Worm (Caenorhabditis elegans) whole organism, L1 larva: Measurements from ENCODE around the gene C34F6.9.

Experiments
- C04F5.9 ChIP-seq: sonication (generic microtip); optimal IDR thresholded peaks from 2 replicates; lab custom pipeline; 2016; ENCODE audit warnings: missing genetic modification characterization, missing compliant biosample characterization
- Y116A8C.19 ChIP-seq: sonication (generic microtip); optimal IDR thresholded peaks from 2 replicates; lab custom pipeline; 2016; ENCODE audit warnings: missing compliant biosample characterization, missing genetic modification characterization, borderline replicate concordance
- aha-1 ChIP-seq: fragments of 150-350 bp; optimal IDR thresholded peaks from 2 replicates; lab custom pipeline; 2014; ENCODE audit warnings: missing biosample characterization, missing genetic modification characterization
- ama-1 ChIP-seq: fragments of 150-350 bp; optimal IDR thresholded peaks from 2 replicates; lab custom pipeline; 2014
- blmp-1 ChIP-seq: fragments of 150-350 bp; optimal IDR thresholded peaks from 2 replicates; lab custom pipeline; 2014; ENCODE audit warnings: missing biosample characterization, missing genetic modification characterization
- ceh-63 ChIP-seq: fragments of 200-800 bp; sonication (Bioruptor generic); optimal IDR thresholded peaks from 2 replicates; lab custom pipeline; 2018; ENCODE audit warnings: mild to moderate bottlenecking, missing genetic modification characterization, missing compliant biosample characterization
- ceh-82 ChIP-seq, 3 experiments: fragments of 150-350 bp in 1 of 3; sonication (generic microtip) in 2 of 3; optimal IDR thresholded peaks; 2 replicates each; lab custom pipeline; 2014 to 2017; ENCODE audit warnings: missing biosample characterization in 3 of 3, missing genetic modification characterization in 3 of 3
- ceh-88 ChIP-seq: fragments of 200-800 bp; sonication (Bioruptor generic); IDR thresholded peaks from 2 replicates; pipeline ENCODE4 v1.3.6; 2022; ENCODE audit warnings: missing genetic modification characterization, missing compliant biosample characterization
- dpl-1 ChIP-seq, 3 experiments: fragments of 150-350 bp in 2 of 3; sonication (generic microtip) in 1 of 3; optimal IDR thresholded peaks; 2 replicates each; lab custom pipeline; 2014 to 2017; ENCODE audit warnings: missing biosample characterization in 3 of 3, missing genetic modification characterization in 3 of 3, missing genetic modification reagents in 3 of 3
- dsc-1 ChIP-seq: sonication (generic microtip); optimal IDR thresholded peaks from 2 replicates; lab custom pipeline; 2016; ENCODE audit warnings: mild to moderate bottlenecking, missing genetic modification characterization, missing compliant biosample characterization
- efl-1 ChIP-seq, 4 experiments: fragments of 150-350 bp; optimal IDR thresholded peaks in 3 of 4; peaks in 1 of 4; 1 replicate in 1 of 4; 2 replicates in 3 of 4; lab custom pipeline; 2014; ENCODE audit warnings: missing biosample characterization in 2 of 4, missing genetic modification characterization in 2 of 4, missing genetic modification reagents in 2 of 4
- efl-3 ChIP-seq: fragments of 200-800 bp; sonication (Bioruptor generic); optimal IDR thresholded peaks from 2 replicates; lab custom pipeline; 2018; ENCODE audit warnings: mild to moderate bottlenecking, missing genetic modification characterization, missing compliant biosample characterization
- egl-27 ChIP-seq, 2 experiments: fragments of 150-350 bp in 1 of 2; sonication (generic microtip); optimal IDR thresholded peaks; 3 replicates each; lab custom pipeline; 2017 to 2018; ENCODE audit warnings: missing biosample characterization in 2 of 2, missing genetic modification characterization in 2 of 2, missing genetic modification reagents in 2 of 2
- elt-2 ChIP-seq: sonication (generic microtip); optimal IDR thresholded peaks from 2 replicates; lab custom pipeline; 2016; ENCODE audit warnings: missing genetic modification characterization, mild to moderate bottlenecking, inconsistent platforms, missing compliant biosample characterization, missing genetic modification reagents
- elt-3 ChIP-seq, 6 experiments: fragments of 150-350 bp in 1 of 6; sonication (generic microtip); optimal IDR thresholded peaks; 2 replicates each; lab custom pipeline; 2017 to 2018; ENCODE audit warnings: missing biosample characterization in 6 of 6, missing genetic modification characterization in 6 of 6, inconsistent platforms in 1 of 6
- fkh-10 ChIP-seq: sonication (generic microtip); optimal IDR thresholded peaks from 2 replicates; lab custom pipeline; 2017; ENCODE audit warnings: missing biosample characterization, missing genetic modification reagents, missing genetic modification characterization
- fkh-4 ChIP-seq: sonication (generic microtip); optimal IDR thresholded peaks from 2 replicates; lab custom pipeline; 2016; ENCODE audit warnings: missing compliant biosample characterization, missing genetic modification characterization, borderline replicate concordance
- fos-1 ChIP-seq: fragments of 150-350 bp; optimal IDR thresholded peaks from 2 replicates; lab custom pipeline; 2014; ENCODE audit warnings: missing biosample characterization, missing genetic modification characterization
- grh-1 ChIP-seq: fragments of 200-800 bp; sonication (Bioruptor generic); IDR thresholded peaks from 2 replicates; pipeline ENCODE4 v1.3.6; 2022; ENCODE audit warnings: missing genetic modification reagents, missing genetic modification characterization, missing compliant biosample characterization
- hlh-17 ChIP-seq: fragments of 200-800 bp; sonication (Bioruptor generic); optimal IDR thresholded peaks from 2 replicates; lab custom pipeline; 2018; ENCODE audit warnings: missing genetic modification characterization, mild to moderate bottlenecking, missing compliant biosample characterization, moderate library complexity, borderline replicate concordance
- irx-1 ChIP-seq: sonication (generic microtip); optimal IDR thresholded peaks from 2 replicates; lab custom pipeline; 2016; ENCODE audit warnings: missing genetic modification characterization, missing compliant biosample characterization
- lin-14 ChIP-seq: fragments of 200-800 bp; sonication (Bioruptor generic); optimal IDR thresholded peaks from 2 replicates; lab custom pipeline; 2018; ENCODE audit warnings: mild to moderate bottlenecking, missing genetic modification characterization, moderate library complexity, missing compliant biosample characterization
- lin-15B ChIP-seq: fragments of 150-350 bp; sonication (generic microtip); optimal IDR thresholded peaks from 3 replicates; lab custom pipeline; 2014; ENCODE audit warnings: missing biosample characterization, missing genetic modification characterization
- lin-35 ChIP-seq, 2 experiments: fragments of 150-350 bp; optimal IDR thresholded peaks; 2 replicates each; lab custom pipeline; 2014; ENCODE audit warnings: missing biosample characterization in 2 of 2, missing genetic modification characterization in 2 of 2, missing genetic modification reagents in 2 of 2
- lin-39 ChIP-seq: fragments of 150-350 bp; optimal IDR thresholded peaks from 2 replicates; lab custom pipeline; 2014; ENCODE audit warnings: missing biosample characterization, missing genetic modification reagents, missing genetic modification characterization
- lir-3 ChIP-seq: sonication (generic microtip); optimal IDR thresholded peaks from 2 replicates; lab custom pipeline; 2016; ENCODE audit warnings: mild to moderate bottlenecking, missing genetic modification characterization, moderate library complexity, missing compliant biosample characterization; ENCODE audit not compliant: poor library complexity
- lsy-2 ChIP-seq, 2 experiments: fragments of 150-350 bp; optimal IDR thresholded peaks; 2 replicates each; lab custom pipeline; 2014; ENCODE audit warnings: missing biosample characterization in 2 of 2, missing genetic modification characterization in 2 of 2
- mdl-1 ChIP-seq, 2 experiments: fragments of 150-350 bp; optimal IDR thresholded peaks; 2 replicates each; lab custom pipeline; 2014 to 2017; ENCODE audit warnings: missing biosample characterization in 2 of 2, missing genetic modification characterization in 2 of 2, inconsistent platforms in 1 of 2
- mep-1 ChIP-seq: fragments of 150-350 bp; optimal IDR thresholded peaks from 2 replicates; lab custom pipeline; 2014; ENCODE audit warnings: missing biosample characterization, missing genetic modification characterization
- nhr-19 ChIP-seq: fragments of 200-800 bp; sonication (Bioruptor generic); conservative IDR thresholded peaks from 2 replicates; pipeline ENCODE4 v1.3.6; 2022; ENCODE audit warnings: missing genetic modification characterization, missing compliant biosample characterization
- nhr-237 ChIP-seq: fragments of 150-350 bp; optimal IDR thresholded peaks from 2 replicates; lab custom pipeline; 2014; ENCODE audit warnings: missing biosample characterization, missing genetic modification characterization
- nhr-28 ChIP-seq: fragments of 150-350 bp; optimal IDR thresholded peaks from 2 replicates; lab custom pipeline; 2014; ENCODE audit warnings: missing biosample characterization, missing genetic modification characterization
- nhr-77 ChIP-seq: fragments of 150-350 bp; optimal IDR thresholded peaks from 2 replicates; lab custom pipeline; 2014; ENCODE audit warnings: missing biosample characterization, missing genetic modification characterization
- nhr-85 ChIP-seq: sonication (generic microtip); peaks from one replicate; lab custom pipeline; 2016; ENCODE audit warnings: missing genetic modification characterization, inconsistent platforms, missing compliant biosample characterization
- nhr-90 ChIP-seq: sonication (generic microtip); optimal IDR thresholded peaks from 2 replicates; lab custom pipeline; 2016; ENCODE audit warnings: mild to moderate bottlenecking, missing genetic modification characterization, missing compliant biosample characterization; ENCODE audit not compliant: poor library complexity
- pqm-1 ChIP-seq: sonication (generic microtip); optimal IDR thresholded peaks from 3 replicates; lab custom pipeline; 2017; ENCODE audit warnings: missing biosample characterization, missing genetic modification characterization
- rnt-1 ChIP-seq: sonication (generic microtip); optimal IDR thresholded peaks from 2 replicates; lab custom pipeline; 2016; ENCODE audit warnings: mild to moderate bottlenecking, missing genetic modification characterization, moderate library complexity, missing compliant biosample characterization
- skn-1 ChIP-seq: fragments of 150-350 bp; optimal IDR thresholded peaks from 2 replicates; lab custom pipeline; 2014; ENCODE audit warnings: missing biosample characterization, missing genetic modification characterization
- snu-23 ChIP-seq: sonication (generic microtip); optimal IDR thresholded peaks from 2 replicates; lab custom pipeline; 2016; ENCODE audit warnings: missing genetic modification characterization, missing compliant biosample characterization
- sox-4 ChIP-seq: sonication (generic microtip); optimal IDR thresholded peaks from 2 replicates; lab custom pipeline; 2016; ENCODE audit warnings: missing genetic modification characterization, missing compliant biosample characterization
- sup-37 ChIP-seq: fragments of 200-800 bp; sonication (Bioruptor generic); optimal IDR thresholded peaks from 2 replicates; lab custom pipeline; 2018; ENCODE audit warnings: mild to moderate bottlenecking, missing genetic modification characterization, missing compliant biosample characterization
- swsn-7 ChIP-seq: sonication (generic microtip); optimal IDR thresholded peaks from 2 replicates; lab custom pipeline; 2016; ENCODE audit warnings: missing genetic modification characterization, missing compliant biosample characterization
- tbx-2 ChIP-seq: sonication (generic microtip); optimal IDR thresholded peaks from 2 replicates; lab custom pipeline; 2016; ENCODE audit warnings: missing genetic modification characterization, missing compliant biosample characterization
- tlp-1 ChIP-seq: fragments of 150-350 bp; optimal IDR thresholded peaks from 2 replicates; lab custom pipeline; 2014; ENCODE audit warnings: missing biosample characterization, missing genetic modification characterization
- unc-130 ChIP-seq: fragments of 150-350 bp; optimal IDR thresholded peaks from 2 replicates; lab custom pipeline; 2017; ENCODE audit warnings: missing biosample characterization, missing genetic modification characterization, inconsistent platforms
- unc-30 ChIP-seq: sonication (generic microtip); optimal IDR thresholded peaks from 2 replicates; lab custom pipeline; 2017; ENCODE audit warnings: missing biosample characterization, missing genetic modification characterization
- unc-62 ChIP-seq: fragments of 150-350 bp; optimal IDR thresholded peaks from 2 replicates; lab custom pipeline; 2014; ENCODE audit warnings: missing biosample characterization, missing genetic modification reagents, missing genetic modification characterization
- vab-15 ChIP-seq: sonication (generic microtip); optimal IDR thresholded peaks from 2 replicates; lab custom pipeline; 2017; ENCODE audit warnings: missing genotype, mild to moderate bottlenecking, missing genetic modification characterization, missing compliant biosample characterization
- xbp-1 ChIP-seq: sonication (generic microtip); optimal IDR thresholded peaks from 2 replicates; lab custom pipeline; 2016; ENCODE audit warnings: missing genetic modification characterization, missing compliant biosample characterization
- ztf-11 ChIP-seq, 2 experiments: sonication (generic microtip); optimal IDR thresholded peaks; 2 replicates each; lab custom pipeline; 2016 to 2017; ENCODE audit warnings: missing genetic modification characterization in 2 of 2, missing biosample characterization in 1 of 2, missing compliant biosample characterization in 1 of 2

C34F6.9 gene

ce11 chrX:11257071-11257470 is 34.6 kb upstream of the C34F6.9 start, which contains the start of gene C03A3.1 (continued):
- TF ChIP-seq dsc-1 (tag; lab: Kevin White, UChicago) (peak; percentile 22), lir-3 (tag; lab: Kevin White, UChicago) (no peak), unc-62 (GFP tag; lab: Kevin White, UChicago) (no peak)

- TF ChIP-seq egl-27 (tag; optimal IDR thresholded peaks at IDR 0.05; lab: Kevin White, UChicago) (no peak), fos-1 (tag; lab: Kevin White, UChicago) (peak; percentile 46), unc-62 (GFP tag; lab: Kevin White, UChicago) (no peak), C04F5.9 (tag; lab: Kevin White, UChicago) (no peak), mdl-1 (tag; optimal IDR thresholded peaks at IDR 0.05; lab: Kevin White, UChicago) (peak in 1 of 2 experiments; percentile 60), tbx-2 (tag; lab: Kevin White, UChicago) (peak; percentile 36), dpl-1 (GFP tag; optimal IDR thresholded peaks at IDR 0.05; lab: Kevin White, UChicago) (peak in 1 of 3 experiments; percentile 15), nhr-90 (tag; lab: Kevin White, UChicago) (peak; percentile 72), nhr-28 (no peak), tlp-1 (tag; lab: Kevin White, UChicago) (no peak), ztf-11 (tag; optimal IDR thresholded peaks at IDR 0.05; lab: Kevin White, UChicago) (peak in 1 of 2 experiments; percentile 36), nhr-77 (tag; lab: Kevin White, UChicago) (peak; percentile 1), efl-1 (optimal IDR thresholded peaks at IDR 0.05; lab: Kevin White, UChicago) (peak in 1 of 2 experiments; percentile 14), efl-1 (GFP tag; optimal IDR thresholded peaks at IDR 0.05 in 1 of 2; lab: Kevin White, UChicago) (no peak), snu-23 (GFP tag; lab: Kevin White, UChicago) (peak; percentile 81), sup-37 (GFP tag; lab: Kevin White, UChicago) (no peak), elt-2 (tag; lab: Kevin White, UChicago) (peak; percentile 28), ceh-88 (GFP tag; lab: Robert Waterston, UW) (peak; percentile 43; the same call in 1 of the 2 replicates), blmp-1 (tag; lab: Kevin White, UChicago) (peak; percentile 23), irx-1 (tag; lab: Kevin White, UChicago) (peak; percentile 12), mep-1 (peak; percentile 43), Y116A8C.19 (tag; lab: Kevin White, UChicago) (no peak), swsn-7 (tag; lab: Kevin White, UChicago) (peak; percentile 61), rnt-1 (peak; percentile 41), lin-35 (GFP tag; optimal IDR thresholded peaks at IDR 0.05; lab: Kevin White, UChicago) (peak in 1 of 2 experiments; percentile 60), efl-3 (GFP tag; lab: Kevin White, UChicago) (no peak), lsy-2 (tag; optimal IDR thresholded peaks at IDR 0.05; lab: Kevin White, UChicago) (peak; percentile 36 to 59), elt-3 (tag; optimal IDR thresholded peaks at IDR 0.05; lab: Kevin White, UChicago) (peak in 2 of 6 experiments; percentile 12 to 25), hlh-17 (GFP tag; lab: Kevin White, UChicago) (no peak), vab-15 (tag; lab: Kevin White, UChicago) (no peak), sox-4 (tag; lab: Kevin White, UChicago) (peak; percentile 22), unc-30 (tag; lab: Kevin White, UChicago) (no peak), nhr-85 (tag; lab: Kevin White, UChicago) (peak; percentile 79), lin-39 (no peak), ceh-63 (GFP tag; lab: Kevin White, UChicago) (no peak), unc-130 (tag; lab: Kevin White, UChicago) (peak; percentile 70), xbp-1 (peak; percentile 55), lin-15B (no peak), nhr-237 (tag; lab: Kevin White, UChicago) (no peak), lin-14 (peak; percentile 68), fkh-4 (tag; lab: Kevin White, UChicago) (no peak), aha-1 (no peak), ceh-82 (tag; optimal IDR thresholded peaks at IDR 0.05; lab: Kevin White, UChicago) (peak in 2 of 3 experiments; percentile 19 to 25), pqm-1 (tag; lab: Kevin White, UChicago) (no peak), nhr-19 (GFP tag; lab: Robert Waterston, UW) (peak; percentile 67), ama-1 (lab: Kevin White, UChicago) (no peak), fkh-10 (no peak), skn-1 (tag; lab: Kevin White, UChicago) (peak; percentile 52), grh-1 (GFP tag; lab: Robert Waterston, UW) (no peak)
These were observed 30.0 kb upstream of the C34F6.9 start for ce11 chrX:11252429-11252828.
